Worm (Caenorhabditis elegans): ENCODE measurements around the gene F08D12.7.

The F08D12.7 gene

ce11 chrII:2756351-2756750 lies 12.6 kb downstream of the F08D12.7 start:
- TF ChIP-seq ztf-25 (GFP tag; IDR thresholded peaks at IDR 0.05) (no peak), let-526 (GFP tag; IDR thresholded peaks at IDR 0.05) (no peak), Y95B8A.8 (GFP tag; IDR thresholded peaks at IDR 0.05) (no peak)

- TF ChIP-seq lsy-27 (tag; optimal IDR thresholded peaks at IDR 0.05; ENCODE audit: borderline replicate concordance, insufficient read depth) (no peak), egrh-3 (GFP tag; IDR thresholded peaks at IDR 0.05) (peak; percentile 52; the same call in 1 of the 2 replicates), zfh-2 (GFP tag; conservative IDR thresholded peaks at IDR 0.05) (peak; percentile 73), lin-26 (GFP tag; IDR thresholded peaks at IDR 0.05) (0 out of 2 replicates have a peak, but pooled peaks have one; percentile 4), attf-6 (GFP tag; IDR thresholded peaks at IDR 0.05) (no peak), dpff-1 (tag; optimal IDR thresholded peaks at IDR 0.05) (no peak)
These were observed 14.3 kb downstream of the F08D12.7 start for ce11 chrII:2754595-2754994.

DNA sequence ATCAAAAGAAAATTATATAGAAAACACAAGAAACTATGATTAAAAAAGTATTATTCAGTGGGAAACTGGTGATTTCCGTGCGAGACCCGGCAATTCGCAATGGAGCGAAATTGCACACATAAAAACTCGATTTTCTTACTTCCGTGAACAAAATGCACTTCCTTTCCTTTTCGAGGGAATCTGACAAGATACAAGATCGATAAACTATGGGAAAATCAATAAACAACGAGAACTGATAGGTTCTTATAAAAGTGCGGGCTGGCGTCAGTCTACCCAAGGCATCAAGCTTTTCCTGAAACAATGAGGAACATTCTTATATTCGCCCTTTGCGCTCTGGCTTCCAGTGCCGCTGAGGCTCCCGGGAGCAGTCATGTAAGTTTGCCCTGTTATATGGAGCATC lies 15.9 kb downstream of the F08D12.7 start, which contains the start of gene F29A7.3:
Gene F29A7.3, plus strand, starts transcription at position 301 of the 400 bp plus-strand sequence.
- TF ChIP-seq egrh-3 (GFP tag; IDR thresholded peaks at IDR 0.05) (no peak), somi-1 (GFP tag; optimal IDR thresholded peaks at IDR 0.05) (no peak), snpc-1.1 (tag; optimal IDR thresholded peaks at IDR 0.05; ENCODE audit: insufficient read depth) (no peak), cebp-1 (GFP tag; IDR thresholded peaks at IDR 0.05) (no peak), cebp-1 (tag; optimal IDR thresholded peaks at IDR 0.05) (no peak), F10E7.11 (tag; optimal IDR thresholded peaks at IDR 0.05) (no peak), die-1 (tag; optimal IDR thresholded peaks at IDR 0.05) (no peak), snpc-1.3 (tag; optimal IDR thresholded peaks at IDR 0.05; ENCODE audit: insufficient read depth) (no peak), efl-1 (GFP tag; optimal IDR thresholded peaks at IDR 0.05) (no peak), aptf-3 (GFP tag; IDR thresholded peaks at IDR 0.05) (no peak), mel-28 (tag; optimal IDR thresholded peaks at IDR 0.05; ENCODE audit: borderline replicate concordance) (no peak), lin-35 (GFP tag; optimal IDR thresholded peaks at IDR 0.05) (no peak), C17E4.6 (GFP tag; IDR thresholded peaks at IDR 0.05) (no peak), F39B2.1 (GFP tag; IDR thresholded peaks at IDR 0.05) (no peak), him-1 (tag; optimal IDR thresholded peaks at IDR 0.05) (no peak), dpl-1 (GFP tag; optimal IDR thresholded peaks at IDR 0.05) (no peak), ztf-25 (GFP tag; IDR thresholded peaks at IDR 0.05) (no peak), F22D6.2 (tag; optimal IDR thresholded peaks at IDR 0.05) (no peak), chd-7 (tag; optimal IDR thresholded peaks at IDR 0.05) (no peak), Y79H2A.3 (GFP tag; conservative IDR thresholded peaks at IDR 0.05) (no peak)

- TF ChIP-seq lin-54 (GFP tag; optimal IDR thresholded peaks at IDR 0.05): peak; percentile 55
- peak; percentile 36; the same call in 1 of the 2 replicates for TF ChIP-seq F33H1.4 (GFP tag; IDR thresholded peaks at IDR 0.05)
- no peak for TF ChIP-seq C17E4.6 (GFP tag; IDR thresholded peaks at IDR 0.05)
- peak; percentile 5 for TF ChIP-seq snpc-1.1 (tag; optimal IDR thresholded peaks at IDR 0.05; ENCODE audit: insufficient read depth)
- peak; percentile 54 for TF ChIP-seq ceh-27 (GFP tag; optimal IDR thresholded peaks at IDR 0.05)
- TF ChIP-seq ceh-100 (GFP tag; IDR thresholded peaks at IDR 0.05): peak; percentile 38
- TF ChIP-seq attf-5 (GFP tag; optimal IDR thresholded peaks at IDR 0.05): peak; percentile 66
- TF ChIP-seq akir-1 (GFP tag; optimal IDR thresholded peaks at IDR 0.05): no peak
- peak; percentile 63; the same call in 1 of the 2 replicates for TF ChIP-seq dox-1 (GFP tag; IDR thresholded peaks at IDR 0.05)
- TF ChIP-seq K12H6.12 (tag; optimal IDR thresholded peaks at IDR 0.05): peak; percentile 31
- no peak for TF ChIP-seq xnd-1 (tag; optimal IDR thresholded peaks at IDR 0.05)
- peak; percentile 96 for TF ChIP-seq mcd-1 (GFP tag; IDR thresholded peaks at IDR 0.05)
- TF ChIP-seq tbp1 (GFP tag; optimal IDR thresholded peaks at IDR 0.05): peak; percentile 21
- TF ChIP-seq rpc-1 (optimal IDR thresholded peaks at IDR 0.05): no peak
- TF ChIP-seq rpc-1 (tag; optimal IDR thresholded peaks at IDR 0.05): no peak
- peak; percentile 62 for TF ChIP-seq madf-6 (GFP tag; IDR thresholded peaks at IDR 0.05)
- TF ChIP-seq madf-8 (GFP tag; conservative IDR thresholded peaks at IDR 0.05): peak; percentile 23
- no peak for TF ChIP-seq nhr-80 (tag; optimal IDR thresholded peaks at IDR 0.05)
- TF ChIP-seq snpc-4 (GFP tag; optimal IDR thresholded peaks at IDR 0.05): no peak
- TF ChIP-seq snpc-4 (tag; optimal IDR thresholded peaks at IDR 0.05): no peak
These were observed 16.4 kb downstream of the F08D12.7 start, which contains the start of gene F29A7.6 for ce11 chrII:2752536-2752935. F29A7.6 (minus strand) TSS chrII:2752611.

Measured in whole organism, young adult.